Worm (Caenorhabditis elegans) whole organism, L4 larva: Measurements from ENCODE around the gene F35H10.6.

Experiments
- arid-1 ChIP-seq: fragments of 200-800 bp; sonication (Bioruptor generic); conservative IDR thresholded peaks from 2 replicates; pipeline ENCODE4 v1.3.6; 2022; ENCODE audit warnings: missing genetic modification reagents, missing genetic modification characterization, missing compliant biosample characterization
- ceh-82 ChIP-seq: sonication (generic microtip); optimal IDR thresholded peaks from 2 replicates; lab custom pipeline; 2017; ENCODE audit warnings: missing biosample characterization, missing genetic modification characterization
- daf-12 ChIP-seq: fragments of 150-350 bp; optimal IDR thresholded peaks from 2 replicates; lab custom pipeline; 2014; ENCODE audit warnings: missing biosample characterization, missing genetic modification reagents, missing genetic modification characterization
- daf-8 ChIP-seq: fragments of 200-800 bp; sonication (Bioruptor generic); IDR thresholded peaks from 2 replicates; pipeline ENCODE4 v1.3.6; 2022; ENCODE audit warnings: missing genetic modification characterization, missing compliant biosample characterization
- dpl-1 ChIP-seq: fragments of 150-350 bp; optimal IDR thresholded peaks from 2 replicates; lab custom pipeline; 2014; ENCODE audit warnings: missing biosample characterization, missing genetic modification reagents, missing genetic modification characterization
- egl-27 ChIP-seq: sonication (generic microtip); optimal IDR thresholded peaks from 3 replicates; lab custom pipeline; 2017; ENCODE audit warnings: missing biosample characterization, missing genetic modification reagents, missing genetic modification characterization
- egl-43 ChIP-seq: fragments of 200-800 bp; sonication (Bioruptor generic); IDR thresholded peaks from 2 replicates; pipeline ENCODE4 v1.3.6; 2022; ENCODE audit warnings: missing genetic modification reagents, missing genetic modification characterization, missing compliant biosample characterization
- hif-1 ChIP-seq, 2 experiments: sonication (generic microtip); optimal IDR thresholded peaks; 2 replicates each; lab custom pipeline; 2016 to 2017; ENCODE audit warnings: missing compliant biosample characterization in 2 of 2, missing genetic modification characterization in 2 of 2, missing genetic modification reagents in 2 of 2, missing genotype in 2 of 2, mild to moderate bottlenecking in 1 of 2
- hlh-30 ChIP-seq: sonication (generic microtip); optimal IDR thresholded peaks from 2 replicates; lab custom pipeline; 2017; ENCODE audit warnings: antibody characterized with exemption, mild to moderate bottlenecking, missing genetic modification characterization, missing compliant biosample characterization; ENCODE audit not compliant: insufficient read depth
- hmg-1.1 ChIP-seq: fragments of 200-800 bp; sonication (Bioruptor generic); IDR thresholded peaks from 2 replicates; pipeline ENCODE4 v1.3.6; 2022; ENCODE audit warnings: missing genetic modification reagents, missing genetic modification characterization, missing compliant biosample characterization
- lin-13 ChIP-seq: fragments of 150-350 bp; optimal IDR thresholded peaks from 2 replicates; lab custom pipeline; 2014; ENCODE audit warnings: missing biosample characterization, missing genetic modification reagents, missing genetic modification characterization
- madf-5 ChIP-seq, 2 experiments: fragments of 200-800 bp; sonication (Bioruptor generic); IDR thresholded peaks; 2 replicates each; pipeline ENCODE4 v1.3.6; 2022; ENCODE audit warnings: missing compliant biosample characterization in 2 of 2, missing genetic modification characterization in 2 of 2
- mep-1 ChIP-seq: fragments of 150-350 bp; sonication (generic microtip); optimal IDR thresholded peaks from 3 replicates; lab custom pipeline; 2014; ENCODE audit warnings: missing biosample characterization, missing genetic modification characterization
- mxl-2 ChIP-seq: fragments of 200-800 bp; sonication (Bioruptor generic); conservative IDR thresholded peaks from 2 replicates; pipeline ENCODE4 v1.3.6; 2022; ENCODE audit warnings: missing genetic modification reagents, missing genetic modification characterization, missing compliant biosample characterization
- nhr-10 ChIP-seq: fragments of 150-350 bp; optimal IDR thresholded peaks from 2 replicates; lab custom pipeline; 2014; ENCODE audit warnings: missing biosample characterization, missing genetic modification characterization
- nhr-102 ChIP-seq: sonication (generic microtip); optimal IDR thresholded peaks from 2 replicates; lab custom pipeline; 2016; ENCODE audit warnings: mild to moderate bottlenecking, missing genetic modification characterization, moderate library complexity, missing compliant biosample characterization
- nhr-28 ChIP-seq: fragments of 150-350 bp; optimal IDR thresholded peaks from 2 replicates; lab custom pipeline; 2014; ENCODE audit warnings: missing biosample characterization, missing genetic modification characterization
- nhr-41 ChIP-seq: fragments of 200-800 bp; sonication (Bioruptor generic); IDR thresholded peaks from 2 replicates; pipeline ENCODE4 v1.3.6; 2022; ENCODE audit warnings: missing genetic modification reagents, missing genetic modification characterization, missing compliant biosample characterization
- nhr-48 ChIP-seq: sonication (generic microtip); optimal IDR thresholded peaks from 2 replicates; lab custom pipeline; 2016; ENCODE audit warnings: mild to moderate bottlenecking, missing genetic modification characterization, missing compliant biosample characterization
- nhr-6 ChIP-seq: fragments of 150-350 bp; optimal IDR thresholded peaks from 2 replicates; lab custom pipeline; 2014; ENCODE audit warnings: missing biosample characterization, missing genetic modification characterization
- nhr-76 ChIP-seq: fragments of 150-350 bp; optimal IDR thresholded peaks from 2 replicates; lab custom pipeline; 2014; ENCODE audit warnings: missing biosample characterization, missing genetic modification characterization
- nhr-77 ChIP-seq: fragments of 150-350 bp; optimal IDR thresholded peaks from 2 replicates; lab custom pipeline; 2014; ENCODE audit warnings: missing biosample characterization, missing genetic modification characterization
- pqm-1 ChIP-seq: sonication (generic microtip); optimal IDR thresholded peaks from 2 replicates; lab custom pipeline; 2017; ENCODE audit warnings: missing biosample characterization, missing genetic modification characterization
- snpc-1.2 ChIP-seq: fragments of 200-800 bp; sonication (Bioruptor generic); IDR thresholded peaks from 2 replicates; pipeline ENCODE4 v1.3.6; 2022; ENCODE audit warnings: missing genetic modification reagents, missing genetic modification characterization, missing compliant biosample characterization
- snpc-4 ChIP-seq: fragments of 150-350 bp; optimal IDR thresholded peaks from 2 replicates; lab custom pipeline; 2014; ENCODE audit warnings: missing biosample characterization, missing genetic modification characterization
- spr-3 ChIP-seq: fragments of 200-800 bp; sonication (Bioruptor generic); optimal IDR thresholded peaks from 2 replicates; lab custom pipeline; 2018; ENCODE audit warnings: mild to moderate bottlenecking, missing genetic modification characterization, missing compliant biosample characterization
- tra-1 ChIP-seq: fragments of 200-800 bp; sonication (Bioruptor generic); IDR thresholded peaks from 2 replicates; pipeline ENCODE4 v1.3.6; 2022; ENCODE audit warnings: missing genetic modification reagents, missing genetic modification characterization, missing compliant biosample characterization
- unc-130 ChIP-seq: sonication (generic microtip); optimal IDR thresholded peaks from 2 replicates; lab custom pipeline; 2016; ENCODE audit warnings: missing genetic modification reagents, missing genetic modification characterization, missing compliant biosample characterization
- unc-62 ChIP-seq, 3 experiments: fragments of 150-350 bp in 1 of 3; sonication (generic microtip); optimal IDR thresholded peaks in 2 of 3; peaks in 1 of 3; 1 replicate in 1 of 3; 2 replicates in 2 of 3; lab custom pipeline; 2014 to 2017; ENCODE audit warnings: missing biosample characterization in 3 of 3, missing genetic modification characterization in 3 of 3, missing genetic modification reagents in 3 of 3, missing genotype in 1 of 3
- zag-1 ChIP-seq: fragments of 150-350 bp; optimal IDR thresholded peaks from 2 replicates; lab custom pipeline; 2014; ENCODE audit warnings: missing biosample characterization, missing genetic modification characterization
- zfp-2 ChIP-seq: sonication (generic microtip); optimal IDR thresholded peaks from 2 replicates; lab custom pipeline; 2016; ENCODE audit warnings: mild to moderate bottlenecking, missing genetic modification characterization, missing compliant biosample characterization
- zip-11 ChIP-seq: fragments of 200-800 bp; sonication (Bioruptor generic); IDR thresholded peaks from 2 replicates; pipeline ENCODE4 v1.3.6; 2022; ENCODE audit warnings: missing genetic modification characterization, missing compliant biosample characterization
- ztf-11 ChIP-seq: fragments of 150-350 bp; optimal IDR thresholded peaks from 2 replicates; lab custom pipeline; 2014; ENCODE audit warnings: missing biosample characterization, missing genetic modification characterization

F35H10.6 gene

DNA sequence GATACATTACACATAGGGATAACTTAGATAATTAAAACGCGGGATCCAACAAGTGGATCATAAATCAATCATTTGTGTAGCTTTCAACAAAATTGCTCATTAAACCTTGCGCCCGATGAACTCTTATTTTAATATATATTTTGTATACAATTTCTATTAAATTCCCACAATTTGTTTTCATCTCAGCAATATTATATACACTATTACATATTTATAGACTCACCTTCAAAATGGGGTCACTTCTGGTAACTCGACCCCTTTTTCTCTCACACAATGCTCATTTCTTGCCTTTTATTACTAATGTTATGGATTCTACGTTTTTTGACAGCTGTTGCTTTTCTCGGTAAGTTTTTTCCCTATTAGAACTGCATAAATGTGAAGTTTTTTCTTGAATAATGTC is 39.9 kb downstream of the F35H10.6 start, which contains the start of gene lgc-6:
TSS of gene lgc-6 (plus strand) at position 301 of the 400 bp plus-strand sequence.
- TF ChIP-seq nhr-76 (no peak), nhr-28 (no peak), dpl-1 (GFP tag; lab: Kevin White, UChicago) (no peak), spr-3 (GFP tag; lab: Kevin White, UChicago) (no peak), nhr-77 (tag; lab: Kevin White, UChicago) (no peak), nhr-6 (tag; lab: Kevin White, UChicago) (no peak), nhr-102 (tag; lab: Kevin White, UChicago) (no peak)

DNA sequence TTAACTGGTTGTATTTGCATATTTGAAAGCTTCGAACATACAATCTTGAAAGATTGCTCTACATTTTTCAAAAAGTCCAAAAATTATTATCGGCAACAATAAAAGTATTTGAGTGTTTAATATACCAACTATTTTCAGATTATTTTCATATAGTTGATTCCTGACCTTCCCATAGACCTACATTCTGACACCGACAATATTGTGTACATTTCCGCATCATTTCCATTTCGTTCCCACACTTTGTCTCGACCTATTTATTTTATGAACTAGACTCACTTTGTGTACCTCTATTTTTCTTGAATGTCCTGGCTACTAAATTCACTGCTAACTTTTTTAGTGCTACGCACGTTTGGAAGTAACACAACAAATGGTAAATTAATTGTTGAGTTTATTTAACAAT is 42.6 kb downstream of the F35H10.6 start, which contains the start of gene lgc-5:
TSS of gene lgc-5 (plus strand) at position 301 of the 400 bp plus-strand sequence.
- TF ChIP-seq zip-11 (GFP tag; lab: Robert Waterston, UW) (no peak), zag-1 (tag; lab: Kevin White, UChicago) (no peak), nhr-41 (GFP tag; lab: Robert Waterston, UW) (no peak), nhr-76 (no peak), pqm-1 (no peak), nhr-48 (tag; lab: Kevin White, UChicago) (no peak), nhr-102 (tag; lab: Kevin White, UChicago) (no peak), daf-8 (GFP tag; lab: Robert Waterston, UW) (no peak), unc-62 (GFP tag; optimal IDR thresholded peaks at IDR 0.05 in 1 of 2; lab: Kevin White, UChicago) (no peak), unc-62 (tag; optimal IDR thresholded peaks at IDR 0.05; lab: Kevin White, UChicago) (no peak), snpc-4 (tag; lab: Kevin White, UChicago) (no peak), hlh-30 (tag; lab: Kevin White, UChicago) (no peak), dpl-1 (GFP tag; lab: Kevin White, UChicago) (no peak)
- TF ChIP-seq, all 104 proteins: peak for 0

DNA sequence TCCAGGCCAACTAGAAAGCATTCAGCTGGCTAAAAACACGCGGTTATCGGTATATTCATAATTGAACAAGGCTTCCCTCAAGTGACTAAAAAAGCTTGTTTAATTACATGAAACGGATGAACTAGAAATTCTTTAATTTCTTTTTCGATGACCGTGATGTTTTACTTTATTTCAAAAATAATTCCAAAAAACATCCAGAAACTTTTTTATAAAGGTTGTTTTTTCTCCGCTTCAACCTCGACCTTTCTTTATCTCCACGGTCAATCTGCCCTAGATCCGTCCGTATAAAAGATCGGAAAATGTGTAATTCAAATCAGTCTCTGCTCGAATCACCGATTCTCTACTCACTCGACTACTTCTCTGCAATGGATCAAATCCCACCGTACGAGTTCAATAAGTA is 45.8 kb downstream of the F35H10.6 start, which contains the start of gene F17E9.5:
TSS of gene F17E9.5 (plus strand) at position 301 of the 400 bp plus-strand sequence.
- peak in 1 of 2 experiments; percentile 34 for TF ChIP-seq unc-62 (GFP tag; optimal IDR thresholded peaks at IDR 0.05 in 1 of 2; lab: Kevin White, UChicago)
- no peak for TF ChIP-seq unc-62 (tag; optimal IDR thresholded peaks at IDR 0.05; lab: Kevin White, UChicago)
- no peak for TF ChIP-seq hif-1 (tag; optimal IDR thresholded peaks at IDR 0.05; lab: Kevin White, UChicago)

ce11 chrIV:8347051-8347450 is 47.3 kb downstream of the F35H10.6 start, which contains the start of the genes F17E9.18 and F17E9.15:
Gene F17E9.18 (minus strand): TSS chrIV:8347151.
Gene F17E9.15 (plus strand): TSS chrIV:8347418.
- TF ChIP-seq egl-43 (no peak), pqm-1 (no peak), egl-27 (no peak), unc-130 (GFP tag; lab: Kevin White, UChicago) (no peak), mxl-2 (GFP tag; lab: Robert Waterston, UW) (no peak), zip-11 (GFP tag; lab: Robert Waterston, UW) (no peak), madf-5 (GFP tag; IDR thresholded peaks at IDR 0.05; lab: Robert Waterston, UW) (no peak), nhr-28 (no peak), zfp-2 (tag; lab: Kevin White, UChicago) (no peak)

ce11 chrIV:8348073-8348472 is 48.3 kb downstream of the F35H10.6 start, which contains the start of gene F17E9.4:
Gene F17E9.4 (plus strand): TSS chrIV:8348373.
- TF ChIP-seq hmg-1.1 (GFP tag; lab: Robert Waterston, UW) (no peak), mep-1 (tag; lab: Kevin White, UChicago) (no peak), ztf-11 (tag; lab: Kevin White, UChicago) (no peak), daf-8 (GFP tag; lab: Robert Waterston, UW) (no peak), lin-13 (no peak), nhr-76 (no peak), unc-62 (GFP tag; optimal IDR thresholded peaks at IDR 0.05 in 1 of 2; lab: Kevin White, UChicago) (no peak), unc-62 (tag; optimal IDR thresholded peaks at IDR 0.05; lab: Kevin White, UChicago) (no peak), arid-1 (GFP tag; lab: Robert Waterston, UW) (no peak), tra-1 (GFP tag; lab: Robert Waterston, UW) (no peak), snpc-1.2 (GFP tag; lab: Robert Waterston, UW) (no peak), zip-11 (GFP tag; lab: Robert Waterston, UW) (no peak), zfp-2 (tag; lab: Kevin White, UChicago) (no peak), daf-12 (tag; lab: Kevin White, UChicago) (no peak), nhr-10 (tag; lab: Kevin White, UChicago) (no peak), ceh-82 (tag; lab: Kevin White, UChicago) (no peak)
